Worm (Caenorhabditis elegans) whole organism, L3 larva: ENCODE results near the gene F45E4.6.
A peak's percentile ranks its signal among the peaks of the same experiment; 100 is the strongest.

Experiments
- ceh-16 ChIP-seq: sonication (generic microtip); optimal IDR thresholded peaks from 2 replicates; lab custom pipeline; 2017; ENCODE audit warnings: missing biosample characterization, missing genetic modification characterization
- ceh-28 ChIP-seq: fragments of 150-350 bp; optimal IDR thresholded peaks from 2 replicates; lab custom pipeline; 2014; ENCODE audit warnings: missing biosample characterization, missing genetic modification reagents, missing genetic modification characterization
- ceh-82 ChIP-seq: fragments of 150-350 bp; optimal IDR thresholded peaks from 2 replicates; lab custom pipeline; 2014; ENCODE audit warnings: missing biosample characterization, missing genetic modification characterization
- ceh-9 ChIP-seq: sonication (generic microtip); optimal IDR thresholded peaks from 2 replicates; lab custom pipeline; 2018; ENCODE audit warnings: missing biosample characterization, missing genetic modification characterization
- daf-12 ChIP-seq: fragments of 150-350 bp; optimal IDR thresholded peaks from 2 replicates; lab custom pipeline; 2014; ENCODE audit warnings: missing biosample characterization, missing genetic modification reagents, missing genetic modification characterization
- egl-5 ChIP-seq: fragments of 150-350 bp; optimal IDR thresholded peaks from 2 replicates; lab custom pipeline; 2017; ENCODE audit warnings: missing biosample characterization, missing genetic modification reagents, missing genetic modification characterization, inconsistent platforms
- elt-1 ChIP-seq: fragments of 150-350 bp; optimal IDR thresholded peaks from 2 replicates; lab custom pipeline; 2014; ENCODE audit warnings: missing biosample characterization, missing genetic modification characterization
- elt-2 ChIP-seq: sonication (generic microtip); optimal IDR thresholded peaks from 2 replicates; lab custom pipeline; 2016; ENCODE audit warnings: missing genetic modification reagents, mild to moderate bottlenecking, missing genetic modification characterization, missing compliant biosample characterization
- elt-3 ChIP-seq, 3 experiments: fragments of 150-350 bp in 1 of 3; sonication (generic microtip) in 2 of 3; optimal IDR thresholded peaks; 2 replicates in 2 of 3; 4 replicates in 1 of 3; lab custom pipeline; 2014 to 2017; ENCODE audit warnings: missing biosample characterization in 3 of 3, missing genetic modification characterization in 3 of 3
- eor-1 ChIP-seq, 2 experiments: fragments of 150-350 bp; optimal IDR thresholded peaks; 2 replicates each; lab custom pipeline; 2014 to 2018; ENCODE audit warnings: missing biosample characterization in 2 of 2, missing genetic modification characterization in 2 of 2
- fkh-10 ChIP-seq: sonication (generic microtip); optimal IDR thresholded peaks from 2 replicates; lab custom pipeline; 2017; ENCODE audit warnings: missing biosample characterization, missing genetic modification reagents, missing genetic modification characterization
- fos-1 ChIP-seq: fragments of 150-350 bp; optimal IDR thresholded peaks from 2 replicates; lab custom pipeline; 2014; ENCODE audit warnings: missing biosample characterization, missing genetic modification characterization
- hmg-11 ChIP-seq: sonication (generic microtip); optimal IDR thresholded peaks from 2 replicates; lab custom pipeline; 2016; ENCODE audit warnings: missing genetic modification characterization, missing compliant biosample characterization
- jun-1 ChIP-seq: fragments of 150-350 bp; optimal IDR thresholded peaks from 2 replicates; lab custom pipeline; 2014; ENCODE audit warnings: missing biosample characterization, missing genetic modification reagents, missing genetic modification characterization
- lin-15B ChIP-seq: fragments of 150-350 bp; optimal IDR thresholded peaks from 2 replicates; lab custom pipeline; 2014; ENCODE audit warnings: missing biosample characterization, missing genetic modification characterization
- lin-39 ChIP-seq: fragments of 150-350 bp; optimal IDR thresholded peaks from 2 replicates; lab custom pipeline; 2018; ENCODE audit warnings: missing biosample characterization, missing genetic modification reagents, missing genetic modification characterization
- lsy-12 ChIP-seq: sonication (generic microtip); optimal IDR thresholded peaks from 2 replicates; lab custom pipeline; 2016; ENCODE audit warnings: mild to moderate bottlenecking, missing genetic modification characterization, missing compliant biosample characterization
- mdl-1 ChIP-seq: fragments of 150-350 bp; optimal IDR thresholded peaks from 2 replicates; lab custom pipeline; 2014; ENCODE audit warnings: missing biosample characterization, missing genetic modification characterization
- mml-1 ChIP-seq: fragments of 150-350 bp; sonication (generic microtip); optimal IDR thresholded peaks from 3 replicates; lab custom pipeline; 2014; ENCODE audit warnings: missing biosample characterization, missing genetic modification characterization
- nfya-1 ChIP-seq: sonication (generic microtip); optimal IDR thresholded peaks from 2 replicates; lab custom pipeline; 2017; ENCODE audit warnings: missing genetic modification characterization, mild to moderate bottlenecking, missing compliant biosample characterization, antibody characterized with exemption, moderate library complexity; ENCODE audit not compliant: insufficient read depth
- nhr-11 ChIP-seq: fragments of 150-350 bp; optimal IDR thresholded peaks from 2 replicates; lab custom pipeline; 2014; ENCODE audit warnings: missing biosample characterization, missing genetic modification characterization
- nhr-12 ChIP-seq: fragments of 150-350 bp; optimal IDR thresholded peaks from 2 replicates; lab custom pipeline; 2014; ENCODE audit warnings: missing biosample characterization, missing genetic modification characterization
- nhr-23 ChIP-seq: fragments of 150-350 bp; optimal IDR thresholded peaks from 2 replicates; lab custom pipeline; 2014; ENCODE audit warnings: missing biosample characterization, missing genetic modification reagents, missing genetic modification characterization
- nhr-237 ChIP-seq: fragments of 150-350 bp; optimal IDR thresholded peaks from 2 replicates; lab custom pipeline; 2014; ENCODE audit warnings: missing biosample characterization, missing genetic modification characterization
- nhr-28 ChIP-seq: fragments of 150-350 bp; optimal IDR thresholded peaks from 2 replicates; lab custom pipeline; 2014; ENCODE audit warnings: missing biosample characterization, missing genetic modification characterization
- nhr-43 ChIP-seq: sonication (generic microtip); optimal IDR thresholded peaks from 2 replicates; lab custom pipeline; 2016; ENCODE audit warnings: mild to moderate bottlenecking, missing genetic modification characterization, missing compliant biosample characterization; ENCODE audit not compliant: poor library complexity, severe bottlenecking
- nhr-67 ChIP-seq: fragments of 150-350 bp; optimal IDR thresholded peaks from 2 replicates; lab custom pipeline; 2014; ENCODE audit warnings: missing biosample characterization, missing genetic modification characterization
- nhr-76 ChIP-seq: fragments of 150-350 bp; sonication (generic microtip); optimal IDR thresholded peaks from 5 replicates; lab custom pipeline; 2014; ENCODE audit warnings: missing biosample characterization, missing genetic modification characterization
- nhr-77 ChIP-seq: fragments of 150-350 bp; optimal IDR thresholded peaks from 2 replicates; lab custom pipeline; 2014; ENCODE audit warnings: missing biosample characterization, missing genetic modification characterization
- pha-4 ChIP-seq: fragments of 150-350 bp; optimal IDR thresholded peaks from 2 replicates; lab custom pipeline; 2014; ENCODE audit warnings: missing biosample characterization, missing genetic modification reagents, missing genetic modification characterization
- pqm-1 ChIP-seq: fragments of 150-350 bp; optimal IDR thresholded peaks from 2 replicates; lab custom pipeline; 2017; ENCODE audit warnings: missing biosample characterization, missing genetic modification characterization, inconsistent platforms
- sea-2 ChIP-seq: fragments of 150-350 bp; sonication (generic microtip); optimal IDR thresholded peaks from 4 replicates; lab custom pipeline; 2014; ENCODE audit warnings: missing biosample characterization, missing genetic modification reagents, missing genetic modification characterization
- skn-1 ChIP-seq: fragments of 150-350 bp; optimal IDR thresholded peaks from 2 replicates; lab custom pipeline; 2014; ENCODE audit warnings: missing biosample characterization, missing genetic modification characterization
- snpc-4 ChIP-seq: fragments of 150-350 bp; optimal IDR thresholded peaks from 2 replicates; lab custom pipeline; 2014; ENCODE audit warnings: missing biosample characterization, missing genetic modification characterization
- unc-39 ChIP-seq: sonication (generic microtip); optimal IDR thresholded peaks from 4 replicates; lab custom pipeline; 2017; ENCODE audit warnings: missing biosample characterization, missing genetic modification characterization
- unc-62 ChIP-seq: fragments of 150-350 bp; sonication (generic microtip); optimal IDR thresholded peaks from 4 replicates; lab custom pipeline; 2014; ENCODE audit warnings: missing biosample characterization, missing genetic modification reagents, missing genetic modification characterization
- zag-1 ChIP-seq: fragments of 150-350 bp; optimal IDR thresholded peaks from 2 replicates; lab custom pipeline; 2014; ENCODE audit warnings: missing biosample characterization, missing genetic modification characterization
- ztf-11 ChIP-seq: fragments of 150-350 bp; optimal IDR thresholded peaks from 2 replicates; lab custom pipeline; 2014; ENCODE audit warnings: missing biosample characterization, missing genetic modification characterization
- ztf-4 ChIP-seq: fragments of 150-350 bp; optimal IDR thresholded peaks from 2 replicates; lab custom pipeline; 2014; ENCODE audit warnings: missing biosample characterization, missing genetic modification characterization

The F45E4.6 gene

ce11 chrIV:7663006-7663405, 30.7 kb upstream of the F45E4.6 start:
- TF ChIP-seq elt-3 (tag; optimal IDR thresholded peaks at IDR 0.05; lab: Kevin White, UChicago) (no peak), nhr-77 (tag; lab: Kevin White, UChicago) (no peak), lin-15B (tag; lab: Kevin White, UChicago) (no peak), elt-1 (tag; lab: Kevin White, UChicago) (peak; percentile 77), nfya-1 (peak; percentile 49), mdl-1 (tag; lab: Kevin White, UChicago) (no peak), skn-1 (tag; lab: Kevin White, UChicago) (no peak), mml-1 (tag; lab: Kevin White, UChicago) (no peak), lin-39 (peak; percentile 68), nhr-28 (tag; lab: Kevin White, UChicago) (no peak), nhr-67 (tag; lab: Kevin White, UChicago) (no peak), jun-1 (tag; lab: Kevin White, UChicago) (no peak), ceh-82 (tag; lab: Kevin White, UChicago) (peak; percentile 46), unc-62 (GFP tag; lab: Kevin White, UChicago) (peak; percentile 57)

DNA sequence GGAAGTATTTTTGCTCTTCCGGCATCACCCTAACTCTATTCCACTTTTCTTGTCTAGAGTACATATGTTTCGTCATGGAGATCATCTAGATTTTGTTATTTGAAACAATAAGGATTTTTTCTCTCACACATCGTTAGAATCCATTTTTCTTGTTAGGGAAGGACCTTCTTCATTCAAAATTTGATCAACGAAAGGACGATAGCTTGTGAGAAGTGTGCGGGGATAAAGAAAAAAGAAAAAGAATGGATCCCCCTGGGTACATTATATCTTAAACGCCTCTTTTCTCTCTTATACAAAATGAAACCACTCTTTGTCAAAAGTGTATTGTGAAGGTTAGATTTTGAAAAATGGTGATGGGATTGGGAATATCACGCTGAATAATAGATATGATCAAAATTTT, 29.2 kb upstream of the F45E4.6 start:
- TF ChIP-seq ztf-11 (tag; lab: Kevin White, UChicago) (no peak), fkh-10 (GFP tag; lab: Kevin White, UChicago) (peak; percentile 4)

- TF ChIP-seq mml-1 (tag; lab: Kevin White, UChicago), result no peak
- peak; percentile 46 for TF ChIP-seq lin-39
- TF ChIP-seq unc-39 (tag; lab: Kevin White, UChicago), result no peak
- no peak for TF ChIP-seq jun-1 (tag; lab: Kevin White, UChicago)
- TF ChIP-seq egl-5 (tag; lab: Kevin White, UChicago), result peak; percentile 80
- TF ChIP-seq nfya-1, result peak; percentile 11
Measured at ce11 chrIV:7659481-7659880, 27.1 kb upstream of the F45E4.6 start.

DNA sequence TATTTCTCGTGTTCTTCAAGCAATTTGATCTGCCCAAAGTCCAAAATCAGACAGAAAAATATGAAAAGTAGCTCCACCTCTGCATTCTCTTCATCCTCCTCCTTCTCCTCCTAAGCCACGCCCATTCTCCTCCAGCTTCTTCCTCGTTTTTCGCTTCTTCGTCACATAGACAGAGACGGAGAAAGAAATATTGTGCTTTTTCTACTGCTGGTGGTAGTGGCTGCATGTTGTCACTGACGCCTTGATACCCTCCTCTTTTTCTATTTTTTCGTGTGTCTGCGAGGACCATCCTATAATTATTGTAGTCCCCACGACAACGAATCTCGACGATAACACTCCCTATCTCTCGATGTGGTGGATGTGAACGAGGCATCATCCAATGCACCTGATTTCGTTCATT, 26.2 kb upstream of the F45E4.6 start, which contains the start of gene C08G9.1:
Gene C08G9.1 (plus strand): TSS at position 175 of the 400 bp plus-strand sequence.
- no peak for TF ChIP-seq unc-39 (tag; lab: Kevin White, UChicago)
- no peak for TF ChIP-seq nhr-237
- TF ChIP-seq fos-1, result no peak
- peak; percentile 31 for TF ChIP-seq egl-5 (tag; lab: Kevin White, UChicago)
- no peak for TF ChIP-seq jun-1 (tag; lab: Kevin White, UChicago)
- TF ChIP-seq nhr-12 (tag; lab: Kevin White, UChicago), result no peak
- no peak for TF ChIP-seq lsy-12 (tag; lab: Kevin White, UChicago)
- no peak for TF ChIP-seq pha-4 (tag; lab: Kevin White, UChicago)
- TF ChIP-seq nhr-67 (tag; lab: Kevin White, UChicago), result no peak
- no peak for TF ChIP-seq nhr-77 (tag; lab: Kevin White, UChicago)
- no peak for TF ChIP-seq ztf-4
- TF ChIP-seq ceh-9 (tag; lab: Kevin White, UChicago), result no peak
- peak; percentile 41 for TF ChIP-seq nfya-1
- no peak for TF ChIP-seq mml-1 (tag; lab: Kevin White, UChicago)
- TF ChIP-seq elt-3 (tag; optimal IDR thresholded peaks at IDR 0.05; lab: Kevin White, UChicago), result no peak
- TF ChIP-seq lin-39, result peak; percentile 27
- TF ChIP-seq nhr-43 (tag; lab: Kevin White, UChicago), result no peak

- TF ChIP-seq pqm-1 (tag; lab: Kevin White, UChicago) (peak; percentile 27), nfya-1 (peak; percentile 78), lsy-12 (tag; lab: Kevin White, UChicago) (no peak), ceh-28 (tag; lab: Kevin White, UChicago) (no peak), eor-1 (tag; optimal IDR thresholded peaks at IDR 0.05; lab: Kevin White, UChicago) (no peak), fos-1 (no peak), elt-1 (tag; lab: Kevin White, UChicago) (peak; percentile 30), mml-1 (tag; lab: Kevin White, UChicago) (no peak), zag-1 (tag; lab: Kevin White, UChicago) (no peak), unc-39 (tag; lab: Kevin White, UChicago) (no peak), ztf-11 (tag; lab: Kevin White, UChicago) (no peak), sea-2 (GFP tag; lab: Kevin White, UChicago) (no peak), nhr-43 (tag; lab: Kevin White, UChicago) (peak; percentile 43), nhr-67 (tag; lab: Kevin White, UChicago) (no peak), hmg-11 (peak; percentile 52), egl-5 (tag; lab: Kevin White, UChicago) (no peak), jun-1 (tag; lab: Kevin White, UChicago) (no peak), ztf-4 (no peak), nhr-23 (peak; percentile 77), nhr-76 (tag; lab: Kevin White, UChicago) (no peak), lin-15B (tag; lab: Kevin White, UChicago) (peak; percentile 85), skn-1 (tag; lab: Kevin White, UChicago) (peak; percentile 21), nhr-77 (tag; lab: Kevin White, UChicago) (no peak), unc-62 (GFP tag; lab: Kevin White, UChicago) (no peak), ceh-16 (tag; lab: Kevin White, UChicago) (no peak), ceh-82 (tag; lab: Kevin White, UChicago) (no peak), daf-12 (tag; lab: Kevin White, UChicago) (no peak), nhr-11 (tag; lab: Kevin White, UChicago) (no peak), pha-4 (tag; lab: Kevin White, UChicago) (peak; percentile 85), elt-2 (peak; percentile 46), snpc-4 (peak; percentile 71), nhr-237 (no peak)
Measured at ce11 chrIV:7654212-7654778, 21.9 kb upstream of the F45E4.6 start, which contains the start of gene nrde-4. Gene nrde-4 (minus strand): TSS chrIV:7654262.
